Worm (Caenorhabditis elegans) whole organism, late embryonic: ENCODE data around the gene ugt-14.

ENCODE experiments used
- T23F11.4 ChIP-seq: fragments of 200-800 bp; sonication (Bioruptor generic); optimal IDR thresholded peaks from 2 replicates; lab custom pipeline; 2018; ENCODE audit warnings: mild to moderate bottlenecking, missing genetic modification characterization, missing compliant biosample characterization
- ahr-1 ChIP-seq: sonication (generic microtip); optimal IDR thresholded peaks from 2 replicates; lab custom pipeline; 2016; ENCODE audit warnings: missing genetic modification characterization, missing compliant biosample characterization
- ama-1 ChIP-seq: fragments of 150-350 bp; optimal IDR thresholded peaks from 2 replicates; lab custom pipeline; 2014
- ceh-18 ChIP-seq: sonication (generic microtip); optimal IDR thresholded peaks from 2 replicates; lab custom pipeline; 2016; ENCODE audit warnings: missing genetic modification characterization, missing compliant biosample characterization
- ceh-2 ChIP-seq: sonication (generic microtip); optimal IDR thresholded peaks from 2 replicates; lab custom pipeline; 2016; ENCODE audit warnings: missing genotype, missing genetic modification characterization, missing compliant biosample characterization
- ceh-31 ChIP-seq: sonication (generic microtip); optimal IDR thresholded peaks from 2 replicates; lab custom pipeline; 2016; ENCODE audit warnings: missing genetic modification characterization, missing compliant biosample characterization
- ceh-6 ChIP-seq: fragments of 200-800 bp; sonication (Bioruptor generic); optimal IDR thresholded peaks from 2 replicates; lab custom pipeline; 2018; ENCODE audit warnings: mild to moderate bottlenecking, missing genetic modification characterization, missing compliant biosample characterization
- che-1 ChIP-seq: sonication (generic microtip); optimal IDR thresholded peaks from 2 replicates; lab custom pipeline; 2016; ENCODE audit warnings: mild to moderate bottlenecking, missing genetic modification characterization, missing compliant biosample characterization
- dmd-4 ChIP-seq: sonication (generic microtip); optimal IDR thresholded peaks from 2 replicates; lab custom pipeline; 2016; ENCODE audit warnings: borderline replicate concordance, missing genetic modification characterization, missing compliant biosample characterization
- elt-2 ChIP-seq: sonication (generic microtip); optimal IDR thresholded peaks from 2 replicates; lab custom pipeline; 2016; ENCODE audit warnings: missing genetic modification reagents, missing genetic modification characterization, missing compliant biosample characterization
- elt-4 ChIP-seq: sonication (generic microtip); optimal IDR thresholded peaks from 2 replicates; lab custom pipeline; 2016; ENCODE audit warnings: missing genetic modification characterization, missing compliant biosample characterization
- ets-4 ChIP-seq: sonication (generic microtip); optimal IDR thresholded peaks from 2 replicates; lab custom pipeline; 2016; ENCODE audit warnings: missing genetic modification characterization, missing compliant biosample characterization
- eyg-1 ChIP-seq: sonication (generic microtip); optimal IDR thresholded peaks from 2 replicates; lab custom pipeline; 2016; ENCODE audit warnings: missing genotype, missing genetic modification characterization, missing compliant biosample characterization
- fkh-6 ChIP-seq: sonication (generic microtip); optimal IDR thresholded peaks from 2 replicates; lab custom pipeline; 2016; ENCODE audit warnings: missing genetic modification characterization, missing compliant biosample characterization
- hlh-13 ChIP-seq: fragments of 200-800 bp; sonication (Bioruptor generic); optimal IDR thresholded peaks from 2 replicates; lab custom pipeline; 2018; ENCODE audit warnings: mild to moderate bottlenecking, missing genetic modification characterization, missing compliant biosample characterization
- hlh-15 ChIP-seq: sonication (generic microtip); optimal IDR thresholded peaks from 2 replicates; lab custom pipeline; 2016; ENCODE audit warnings: missing genetic modification characterization, missing compliant biosample characterization
- hlh-30 ChIP-seq: sonication (generic microtip); optimal IDR thresholded peaks from 2 replicates; lab custom pipeline; 2017; ENCODE audit warnings: antibody characterized with exemption, missing genetic modification characterization, missing compliant biosample characterization; ENCODE audit not compliant: insufficient read depth
- lim-6 ChIP-seq: sonication (generic microtip); optimal IDR thresholded peaks from 2 replicates; lab custom pipeline; 2016; ENCODE audit warnings: missing genetic modification characterization, missing compliant biosample characterization
- lin-11 ChIP-seq: fragments of 200-800 bp; sonication (Bioruptor generic); optimal IDR thresholded peaks from 2 replicates; lab custom pipeline; 2018; ENCODE audit warnings: mild to moderate bottlenecking, missing genetic modification characterization, missing compliant biosample characterization
- madf-2 ChIP-seq: sonication (generic microtip); optimal IDR thresholded peaks from 2 replicates; lab custom pipeline; 2017; ENCODE audit warnings: missing genetic modification characterization, missing compliant biosample characterization
- nhr-11 ChIP-seq: fragments of 150-350 bp; optimal IDR thresholded peaks from 2 replicates; lab custom pipeline; 2014; ENCODE audit warnings: missing biosample characterization, missing genetic modification characterization
- nhr-232 ChIP-seq: sonication (generic microtip); optimal IDR thresholded peaks from 2 replicates; lab custom pipeline; 2016; ENCODE audit warnings: missing genetic modification characterization, missing compliant biosample characterization
- npax-4 ChIP-seq: sonication (generic microtip); optimal IDR thresholded peaks from 2 replicates; lab custom pipeline; 2016; ENCODE audit warnings: missing genetic modification characterization, missing compliant biosample characterization
- odd-2 ChIP-seq: sonication (generic microtip); optimal IDR thresholded peaks from 2 replicates; lab custom pipeline; 2017; ENCODE audit warnings: antibody characterized with exemption, mild to moderate bottlenecking, missing genetic modification characterization, missing compliant biosample characterization
- pag-3 ChIP-seq: sonication (generic microtip); optimal IDR thresholded peaks from 2 replicates; lab custom pipeline; 2016; ENCODE audit warnings: missing compliant biosample characterization, missing genetic modification characterization, borderline replicate concordance
- pqm-1 ChIP-seq: sonication (generic microtip); optimal IDR thresholded peaks from 2 replicates; lab custom pipeline; 2016; ENCODE audit warnings: missing genetic modification characterization, missing compliant biosample characterization
- rnt-1 ChIP-seq: sonication (generic microtip); optimal IDR thresholded peaks from 2 replicates; lab custom pipeline; 2016; ENCODE audit warnings: missing genetic modification characterization, missing compliant biosample characterization
- sdc-2 ChIP-seq: sonication (generic microtip); optimal IDR thresholded peaks from 2 replicates; lab custom pipeline; 2016; ENCODE audit warnings: missing genotype, missing genetic modification characterization, missing compliant biosample characterization
- sox-2 ChIP-seq: fragments of 200-800 bp; sonication (Bioruptor generic); IDR thresholded peaks from 2 replicates; pipeline ENCODE4 v1.3.6; 2022; ENCODE audit warnings: missing genetic modification reagents, missing genetic modification characterization, missing compliant biosample characterization
- sox-4 ChIP-seq: sonication (generic microtip); optimal IDR thresholded peaks from 2 replicates; lab custom pipeline; 2017; ENCODE audit warnings: mild to moderate bottlenecking, missing genetic modification characterization, inconsistent platforms, missing compliant biosample characterization
- syd-9 ChIP-seq: sonication (generic microtip); optimal IDR thresholded peaks from 2 replicates; lab custom pipeline; 2016; ENCODE audit warnings: mild to moderate bottlenecking, missing genetic modification characterization, moderate library complexity, missing compliant biosample characterization
- ttx-3 ChIP-seq: sonication (generic microtip); optimal IDR thresholded peaks from 2 replicates; lab custom pipeline; 2016; ENCODE audit warnings: missing genetic modification reagents, missing genetic modification characterization, missing compliant biosample characterization
- unc-3 ChIP-seq, 2 experiments: fragments of 200-800 bp in 1 of 2; sonication (Bioruptor generic) in 1 of 2; sonication (generic microtip) in 1 of 2; conservative IDR thresholded peaks in 1 of 2; optimal IDR thresholded peaks in 1 of 2; 2 replicates each; pipeline versions ENCODE4 v1.3.6 to Lab custom; 2016 to 2022; ENCODE audit warnings: missing compliant biosample characterization in 2 of 2, missing genetic modification characterization in 2 of 2, missing genetic modification reagents in 1 of 2
- zip-5 ChIP-seq: sonication (generic microtip); optimal IDR thresholded peaks from 2 replicates; lab custom pipeline; 2016; ENCODE audit warnings: missing genetic modification characterization, missing compliant biosample characterization
- ztf-16 ChIP-seq: sonication (generic microtip); optimal IDR thresholded peaks from 2 replicates; lab custom pipeline; 2017; ENCODE audit warnings: missing genetic modification characterization, missing compliant biosample characterization

Gene ugt-14

DNA sequence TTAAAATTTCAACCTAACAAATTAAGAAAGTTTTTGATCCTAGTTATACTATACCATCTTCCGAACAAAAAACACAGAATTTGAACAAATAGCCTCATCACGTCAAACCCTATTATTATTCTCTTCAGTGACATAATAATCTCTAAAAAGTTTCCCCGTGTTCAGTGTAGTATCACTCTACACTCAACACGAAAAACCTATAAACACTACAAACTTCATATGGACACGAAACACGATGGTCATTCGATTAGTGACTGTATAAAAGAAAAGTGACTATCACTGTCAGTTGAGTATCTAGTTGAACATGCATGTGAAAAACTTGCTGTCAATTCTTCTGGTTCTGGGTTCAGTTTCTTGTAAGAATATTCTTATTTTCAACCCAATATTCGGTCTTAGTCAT is 2.4 kb upstream of the ugt-14 start, which contains the start of gene ugt-8:
ugt-8 (plus strand) TSS at position 235 of the 400 bp plus-strand sequence.
- TF ChIP-seq rnt-1 (tag; lab: Kevin White, UChicago) (no peak), hlh-30 (tag; lab: Kevin White, UChicago) (no peak), sox-4 (tag; lab: Kevin White, UChicago) (no peak), ceh-2 (tag; lab: Kevin White, UChicago) (no peak), ztf-16 (tag; lab: Kevin White, UChicago) (no peak), syd-9 (tag; lab: Kevin White, UChicago) (no peak), ceh-31 (no peak), pqm-1 (tag; lab: Kevin White, UChicago) (no peak), fkh-6 (no peak), ahr-1 (tag; lab: Kevin White, UChicago) (no peak), npax-4 (tag; lab: Kevin White, UChicago) (no peak), sdc-2 (tag; lab: Kevin White, UChicago) (no peak), hlh-15 (tag; lab: Kevin White, UChicago) (no peak)

DNA sequence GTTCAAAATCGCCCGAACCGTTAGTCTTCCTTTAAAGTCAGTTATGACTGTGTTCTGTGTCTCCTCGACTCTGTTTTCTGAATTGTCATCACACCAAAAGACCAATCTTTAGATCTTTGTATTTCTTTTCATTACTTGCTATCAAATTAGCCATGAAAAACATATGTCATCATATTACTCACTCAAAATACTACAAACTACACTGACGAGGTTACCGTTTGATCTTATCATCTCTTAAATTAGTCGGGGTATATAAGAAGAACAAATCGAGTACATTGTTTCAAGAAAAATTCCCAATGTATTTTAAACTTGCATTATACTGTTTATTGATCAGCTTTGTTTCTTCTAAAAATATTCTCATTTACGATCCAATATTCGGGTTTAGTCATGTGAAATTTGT is 2.5 kb downstream of the ugt-14 start, which contains the start of gene ugt-13:
ugt-13 (plus strand) TSS at position 294 of the 400 bp plus-strand sequence.
- no peak for TF ChIP-seq madf-2 (tag; lab: Kevin White, UChicago)
- no peak for TF ChIP-seq T23F11.4
- no peak for TF ChIP-seq odd-2
- no peak for TF ChIP-seq sox-4 (tag; lab: Kevin White, UChicago)
- TF ChIP-seq unc-3 (GFP tag; conservative IDR thresholded peaks at IDR 0.05; lab: Robert Waterston, UW): no peak
- no peak for TF ChIP-seq unc-3 (tag; optimal IDR thresholded peaks at IDR 0.05; lab: Kevin White, UChicago)
- no peak for TF ChIP-seq eyg-1
- TF ChIP-seq lim-6: no peak
- TF ChIP-seq ceh-6 (GFP tag; lab: Kevin White, UChicago): no peak
- no peak for TF ChIP-seq dmd-4 (tag; lab: Kevin White, UChicago)
- TF ChIP-seq nhr-232: no peak
- TF ChIP-seq sox-2 (GFP tag; lab: Robert Waterston, UW): no peak
- TF ChIP-seq ceh-18 (tag; lab: Kevin White, UChicago): no peak
- no peak for TF ChIP-seq elt-2 (tag; lab: Kevin White, UChicago)
- TF ChIP-seq elt-4: no peak
- TF ChIP-seq lin-11: no peak
- no peak for TF ChIP-seq ama-1 (lab: Kevin White, UChicago)
- no peak for TF ChIP-seq hlh-15 (tag; lab: Kevin White, UChicago)

DNA sequence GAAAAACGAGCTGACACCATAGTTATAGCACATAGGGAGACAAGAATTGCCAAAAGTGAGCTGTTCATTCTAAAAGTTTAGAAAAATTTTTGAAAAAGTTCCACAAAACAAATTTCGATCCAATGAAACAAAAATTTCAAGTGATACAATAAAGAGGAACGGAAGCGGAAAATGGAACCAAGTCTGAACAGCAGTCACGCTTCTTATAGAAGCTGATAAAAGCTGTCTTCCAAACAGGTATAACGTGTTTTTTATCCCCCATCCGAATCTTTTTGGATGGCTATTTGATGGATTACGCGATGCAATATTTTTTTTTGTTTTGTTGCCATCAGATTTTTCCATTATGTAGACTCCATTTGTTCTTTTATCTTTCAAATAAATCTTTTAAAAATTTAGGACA is 6.3 kb downstream of the ugt-14 start, which contains the start of gene H23N18.5:
H23N18.5 (minus strand) TSS at position 69 of the 400 bp plus-strand sequence.
- TF ChIP-seq nhr-11 (tag; lab: Kevin White, UChicago) (no peak), ceh-31 (no peak)
- TF ChIP-seq, all 69 proteins: peak for 0

DNA sequence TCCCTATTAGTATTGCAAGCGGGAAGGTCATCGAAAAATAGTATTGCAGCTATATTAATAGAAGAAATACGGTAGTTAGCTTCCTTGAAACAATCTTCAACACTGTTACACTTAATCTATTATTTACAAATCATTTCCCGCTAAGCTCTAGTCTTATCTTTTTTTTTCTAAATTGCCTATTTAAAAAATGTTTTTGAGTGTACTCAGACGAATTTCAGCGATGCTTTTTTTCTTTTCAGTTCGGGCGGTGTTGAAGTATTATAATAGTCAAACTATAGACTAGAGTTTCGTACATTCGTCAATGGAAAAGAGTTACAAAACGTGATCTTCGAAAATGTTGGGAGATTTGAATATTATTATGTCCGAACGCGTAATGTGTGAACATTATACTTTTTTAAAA is 7.8 kb downstream of the ugt-14 start:
- TF ChIP-seq pag-3 (tag; lab: Kevin White, UChicago) (no peak), elt-4 (no peak), eyg-1 (no peak), fkh-6 (no peak), hlh-13 (GFP tag; lab: Kevin White, UChicago) (no peak), ets-4 (tag; lab: Kevin White, UChicago) (no peak), hlh-15 (tag; lab: Kevin White, UChicago) (no peak), zip-5 (no peak), ttx-3 (no peak), nhr-232 (no peak), pqm-1 (tag; lab: Kevin White, UChicago) (no peak), ceh-6 (GFP tag; lab: Kevin White, UChicago) (no peak), che-1 (tag; lab: Kevin White, UChicago) (no peak)

DNA sequence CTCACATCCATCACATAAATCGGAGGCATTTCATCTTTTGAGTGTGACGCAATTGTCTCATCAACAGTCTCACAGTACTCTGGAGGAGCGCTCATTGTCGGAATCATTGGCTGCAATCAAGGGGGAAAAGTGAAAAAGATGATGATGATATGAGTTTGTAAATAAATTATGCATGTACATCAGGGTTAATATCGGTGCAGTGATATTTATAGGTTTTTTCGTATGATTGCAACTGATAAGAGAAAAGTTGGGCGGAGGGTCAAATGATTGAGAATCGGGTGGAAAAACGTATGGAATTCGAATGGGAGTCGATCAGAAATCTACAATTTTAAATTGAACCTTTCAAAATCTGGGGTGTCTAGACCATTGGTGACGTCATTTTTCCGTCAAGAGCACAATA is 8.8 kb downstream of the ugt-14 start, which contains the start of gene H23N18.6:
H23N18.6 (minus strand) TSS at position 201 of the 400 bp plus-strand sequence.
- TF ChIP-seq syd-9 (tag; lab: Kevin White, UChicago): no peak
- TF ChIP-seq elt-4: no peak
- TF ChIP-seq elt-2 (tag; lab: Kevin White, UChicago): peak; percentile 60
